Worm (Caenorhabditis elegans) whole organism, L2 larva: ENCODE results near the gene C10B5.3.

Source experiments
- alr-1 ChIP-seq: fragments of 150-350 bp; optimal IDR thresholded peaks from 2 replicates; lab custom pipeline; 2014; ENCODE audit warnings: missing biosample characterization, missing genetic modification characterization
- aly-2 ChIP-seq: fragments of 150-350 bp; optimal IDR thresholded peaks from 2 replicates; lab custom pipeline; 2014; ENCODE audit warnings: missing biosample characterization, missing genetic modification characterization
- ama-1 ChIP-seq: fragments of 150-350 bp; optimal IDR thresholded peaks from 2 replicates; lab custom pipeline; 2018; ENCODE audit warnings: inconsistent platforms
- dmd-4 ChIP-seq: sonication (generic microtip); optimal IDR thresholded peaks from 2 replicates; lab custom pipeline; 2017; ENCODE audit warnings: missing biosample characterization, missing genetic modification characterization
- egl-27 ChIP-seq: sonication (generic microtip); optimal IDR thresholded peaks from 3 replicates; lab custom pipeline; 2017; ENCODE audit warnings: missing biosample characterization, missing genetic modification reagents, missing genetic modification characterization
- elt-3 ChIP-seq: sonication (generic microtip); optimal IDR thresholded peaks from 2 replicates; lab custom pipeline; 2017; ENCODE audit warnings: missing biosample characterization, missing genetic modification characterization
- fos-1 ChIP-seq: fragments of 150-350 bp; optimal IDR thresholded peaks from 2 replicates; lab custom pipeline; 2014; ENCODE audit warnings: missing biosample characterization, missing genetic modification characterization
- lin-39 ChIP-seq: fragments of 150-350 bp; optimal IDR thresholded peaks from 2 replicates; lab custom pipeline; 2014; ENCODE audit warnings: missing biosample characterization, missing genetic modification reagents, missing genetic modification characterization
- lsy-2 ChIP-seq, 2 experiments: fragments of 150-350 bp in 1 of 2; sonication (generic microtip) in 1 of 2; optimal IDR thresholded peaks; 2 replicates each; lab custom pipeline; 2014 to 2017; ENCODE audit warnings: missing biosample characterization in 2 of 2, missing genetic modification characterization in 2 of 2
- nhr-237 ChIP-seq: fragments of 150-350 bp; optimal IDR thresholded peaks from 2 replicates; lab custom pipeline; 2014; ENCODE audit warnings: missing biosample characterization, missing genetic modification characterization
- nhr-6 ChIP-seq: fragments of 150-350 bp; optimal IDR thresholded peaks from 2 replicates; lab custom pipeline; 2014; ENCODE audit warnings: missing biosample characterization, missing genetic modification characterization
- skn-1 ChIP-seq: sonication (generic microtip); optimal IDR thresholded peaks from 2 replicates; lab custom pipeline; 2017; ENCODE audit warnings: missing biosample characterization, missing genetic modification characterization
- ztf-11 ChIP-seq: sonication (generic microtip); optimal IDR thresholded peaks from 2 replicates; lab custom pipeline; 2017; ENCODE audit warnings: missing biosample characterization, missing genetic modification characterization

DNA sequence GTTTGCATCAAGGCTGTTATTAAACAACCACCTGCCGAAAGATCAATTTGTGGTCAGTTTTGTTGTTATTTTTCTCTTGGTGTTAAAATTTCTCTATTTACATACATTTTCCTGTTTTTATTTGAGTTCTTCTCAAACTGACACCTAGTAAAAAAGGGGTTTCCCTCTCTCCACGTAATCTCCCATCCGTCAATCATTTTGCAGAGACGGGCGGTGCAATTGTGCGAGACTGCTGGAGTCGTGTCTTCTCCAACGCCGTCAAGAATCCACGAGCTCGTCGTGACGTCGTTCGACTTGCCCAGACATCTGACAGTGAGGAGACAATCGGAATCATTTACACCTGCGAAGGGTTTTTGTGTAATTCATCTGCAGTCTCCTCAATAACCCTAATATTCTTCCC lies 38.4 kb upstream of the C10B5.3 start:
- TF ChIP-seq lin-39 (tag; lab: Kevin White, UChicago) (no peak), egl-27 (tag; lab: Kevin White, UChicago) (no peak), ama-1 (lab: Kevin White, UChicago) (no peak), alr-1 (tag; lab: Kevin White, UChicago) (no peak), dmd-4 (no peak), ztf-11 (tag; lab: Kevin White, UChicago) (no peak), lsy-2 (tag; optimal IDR thresholded peaks at IDR 0.05; lab: Kevin White, UChicago) (no peak), skn-1 (no peak), nhr-237 (no peak), aly-2 (tag; lab: Kevin White, UChicago) (no peak), elt-3 (tag; lab: Kevin White, UChicago) (no peak), nhr-6 (no peak), fos-1 (no peak)
